Fruit fly (Drosophila melanogaster) whole organism, embryonic: ENCODE measurements around the gene Jhbp11.

ENCODE experiments used
- CG10209 ChIP-seq: fragments of 200-800 bp; sonication (Bioruptor generic); optimal IDR thresholded peaks from 3 replicates; lab custom pipeline; 2017; ENCODE audit warnings: missing biosample characterization, mild to moderate bottlenecking, missing genetic modification characterization, missing genetic modification reagents
- CG13775 ChIP-seq: fragments of 200-800 bp; sonication (Bioruptor generic); optimal IDR thresholded peaks from 3 replicates; lab custom pipeline; 2017; ENCODE audit warnings: missing biosample characterization, mild to moderate bottlenecking, missing genetic modification characterization
- CG1603 ChIP-seq: fragments of 200-800 bp; sonication (Bioruptor generic); optimal IDR thresholded peaks from 2 replicates; lab custom pipeline; 2019; ENCODE audit warnings: missing biosample characterization, mild to moderate bottlenecking, missing genetic modification characterization, moderate library complexity
- CG18262 ChIP-seq: fragments of 200-800 bp; optimal IDR thresholded peaks from 3 replicates; lab custom pipeline; 2019; ENCODE audit warnings: missing biosample characterization, mild to moderate bottlenecking, missing genetic modification characterization, moderate library complexity
- CG2712 ChIP-seq: fragments of 200-800 bp; optimal IDR thresholded peaks from 3 replicates; lab custom pipeline; 2019; ENCODE audit warnings: missing biosample characterization, mild to moderate bottlenecking, missing genetic modification characterization, moderate library complexity
- CG30403 ChIP-seq: fragments of 200-800 bp; sonication (Bioruptor generic); optimal IDR thresholded peaks from 3 replicates; lab custom pipeline; 2016; ENCODE audit warnings: missing biosample characterization, missing genetic modification characterization
- CG30431 ChIP-seq: fragments of 200-800 bp; sonication (Bioruptor generic); optimal IDR thresholded peaks from 2 replicates; lab custom pipeline; 2017; ENCODE audit warnings: missing biosample characterization, missing genetic modification characterization
- CG33557 ChIP-seq: fragments of 200-800 bp; sonication (Bioruptor generic); optimal IDR thresholded peaks from 2 replicates; lab custom pipeline; 2019; ENCODE audit warnings: missing biosample characterization, mild to moderate bottlenecking, missing genetic modification characterization, moderate library complexity
- CG42726 ChIP-seq: fragments of 200-800 bp; sonication (Bioruptor generic); IDR thresholded peaks from 2 replicates; pipeline ENCODE4 v1.3.6; 2022; ENCODE audit warnings: missing biosample characterization, missing genetic modification characterization; ENCODE audit not compliant: partially characterized antibody
- CG7271 ChIP-seq: fragments of 200-800 bp; sonication (Bioruptor generic); optimal IDR thresholded peaks from 2 replicates; lab custom pipeline; 2018; ENCODE audit warnings: missing biosample characterization, mild to moderate bottlenecking, missing genetic modification characterization, moderate library complexity
- CG7556 ChIP-seq: fragments of 200-800 bp; sonication (Bioruptor generic); optimal IDR thresholded peaks from 2 replicates; lab custom pipeline; 2017; ENCODE audit warnings: missing biosample characterization, mild to moderate bottlenecking, missing genetic modification characterization
- CG8359 ChIP-seq: fragments of 200-800 bp; sonication (Bioruptor generic); optimal IDR thresholded peaks from 2 replicates; lab custom pipeline; 2017; ENCODE audit warnings: missing biosample characterization, mild to moderate bottlenecking, missing genetic modification characterization, borderline replicate concordance
- CG8924 ChIP-seq: fragments of 200-800 bp; optimal IDR thresholded peaks from 3 replicates; lab custom pipeline; 2019; ENCODE audit warnings: missing biosample characterization, mild to moderate bottlenecking, missing genetic modification characterization, moderate library complexity
- HHEX ChIP-seq: fragments of 200-800 bp; sonication (Bioruptor generic); optimal IDR thresholded peaks from 3 replicates; lab custom pipeline; 2017; ENCODE audit warnings: missing biosample characterization, mild to moderate bottlenecking, missing genetic modification characterization, missing genetic modification reagents
- Hsf ChIP-seq: fragments of 200-800 bp; sonication (Bioruptor generic); optimal IDR thresholded peaks from 3 replicates; lab custom pipeline; 2016; ENCODE audit warnings: missing biosample characterization, missing genetic modification characterization
- Max ChIP-seq: fragments of 200-800 bp; sonication (Bioruptor generic); optimal IDR thresholded peaks from 2 replicates; lab custom pipeline; 2016; ENCODE audit warnings: missing biosample characterization, mild to moderate bottlenecking, missing genetic modification characterization
- NC2β ChIP-seq: fragments of 200-800 bp; sonication (Bioruptor generic); optimal IDR thresholded peaks from 2 replicates; lab custom pipeline; 2016; ENCODE audit warnings: missing biosample characterization, missing genetic modification characterization
- NK7.1 ChIP-seq: fragments of 200-800 bp; sonication (Bioruptor generic); optimal IDR thresholded peaks from 3 replicates; lab custom pipeline; 2016; ENCODE audit warnings: missing biosample characterization, missing genetic modification characterization
- Nf-YB ChIP-seq: fragments of 200-800 bp; sonication (Bioruptor generic); optimal IDR thresholded peaks from 3 replicates; lab custom pipeline; 2019; ENCODE audit warnings: missing biosample characterization, mild to moderate bottlenecking, missing genetic modification characterization, moderate library complexity
- Nf-YC ChIP-seq: fragments of 200-800 bp; optimal IDR thresholded peaks from 3 replicates; lab custom pipeline; 2019; ENCODE audit warnings: missing biosample characterization, mild to moderate bottlenecking, missing genetic modification characterization, moderate library complexity
- Opbp ChIP-seq: fragments of 200-800 bp; sonication (Bioruptor generic); IDR thresholded peaks from 3 replicates; pipeline ENCODE4 v1.3.6; 2022; ENCODE audit warnings: missing biosample characterization, missing genetic modification characterization; ENCODE audit not compliant: partially characterized antibody
- Sox100B ChIP-seq: fragments of 200-800 bp; sonication (Bioruptor generic); optimal IDR thresholded peaks from 3 replicates; lab custom pipeline; 2018; ENCODE audit warnings: missing biosample characterization, mild to moderate bottlenecking, missing genetic modification characterization
- Trl ChIP-seq, 3 experiments: fragments of >200 bp in 2 of 3; fragments of 200-800 bp in 1 of 3; sonication (Bioruptor generic) in 1 of 3; optimal IDR thresholded peaks; 2 replicates in 1 of 3; 3 replicates in 2 of 3; lab custom pipeline; 2016 to 2017; ENCODE audit warnings: missing biosample characterization in 1 of 3, missing genetic modification characterization in 1 of 3
- Usf ChIP-seq: fragments of 200-800 bp; sonication (Bioruptor generic); optimal IDR thresholded peaks from 2 replicates; lab custom pipeline; 2017; ENCODE audit warnings: missing genotype, missing biosample characterization, missing genetic modification characterization
- YL-1 ChIP-seq: fragments of 200-800 bp; sonication (Bioruptor generic); optimal IDR thresholded peaks from 3 replicates; lab custom pipeline; 2017; ENCODE audit warnings: missing biosample characterization, mild to moderate bottlenecking, missing genetic modification characterization
- ash1 ChIP-seq: fragments of 200-800 bp; sonication (Bioruptor generic); optimal IDR thresholded peaks from 2 replicates; lab custom pipeline; 2018; ENCODE audit warnings: missing biosample characterization, mild to moderate bottlenecking, missing genetic modification characterization
- az2 ChIP-seq: fragments of 200-800 bp; sonication (Bioruptor generic); optimal IDR thresholded peaks from 3 replicates; lab custom pipeline; 2016; ENCODE audit warnings: missing biosample characterization, missing genetic modification characterization
- bab2 ChIP-seq: fragments of 200-800 bp; sonication (Bioruptor generic); optimal IDR thresholded peaks from 2 replicates; lab custom pipeline; 2016; ENCODE audit warnings: missing biosample characterization, missing genetic modification characterization
- bsh ChIP-seq, 2 experiments: fragments of 200-800 bp; sonication (Bioruptor generic); optimal IDR thresholded peaks; 2 replicates each; lab custom pipeline; 2017 to 2018; ENCODE audit warnings: mild to moderate bottlenecking in 2 of 2, missing biosample characterization in 2 of 2, missing genetic modification characterization in 2 of 2, moderate library complexity in 1 of 2
- cg ChIP-seq: fragments of 200-800 bp; sonication (Bioruptor generic); optimal IDR thresholded peaks from 3 replicates; lab custom pipeline; 2019; ENCODE audit warnings: missing biosample characterization, mild to moderate bottlenecking, missing genetic modification characterization, moderate library complexity
- dmrt11E ChIP-seq: fragments of 200-800 bp; sonication (Bioruptor generic); optimal IDR thresholded peaks from 3 replicates; lab custom pipeline; 2018; ENCODE audit warnings: missing biosample characterization, mild to moderate bottlenecking, missing genetic modification characterization, moderate library complexity
- dpn ChIP-seq, 2 experiments: fragments of 200-800 bp; sonication (Bioruptor generic); optimal IDR thresholded peaks; 3 replicates each; lab custom pipeline; 2016; ENCODE audit warnings: missing biosample characterization in 2 of 2, missing genetic modification characterization in 2 of 2
- ems ChIP-seq: fragments of 200-800 bp; sonication (Bioruptor generic); optimal IDR thresholded peaks from 3 replicates; lab custom pipeline; 2016; ENCODE audit warnings: missing biosample characterization, missing genetic modification characterization
- ftz-f1 ChIP-seq: fragments of 200-800 bp; sonication (Bioruptor generic); optimal IDR thresholded peaks from 2 replicates; lab custom pipeline; 2016; ENCODE audit warnings: missing biosample characterization, missing genetic modification characterization
- gem ChIP-seq: fragments of 200-800 bp; sonication (Bioruptor generic); optimal IDR thresholded peaks from 2 replicates; lab custom pipeline; 2019; ENCODE audit warnings: missing biosample characterization, mild to moderate bottlenecking, missing genetic modification characterization, moderate library complexity
- ind ChIP-seq: fragments of 200-800 bp; sonication (Bioruptor generic); optimal IDR thresholded peaks from 3 replicates; lab custom pipeline; 2016; ENCODE audit warnings: missing biosample characterization, missing genetic modification characterization
- inv ChIP-seq: fragments of 200-800 bp; sonication (Bioruptor generic); IDR thresholded peaks from 2 replicates; pipeline ENCODE4 v1.3.6; 2022; ENCODE audit warnings: missing biosample characterization, missing genetic modification characterization; ENCODE audit not compliant: partially characterized antibody
- lab ChIP-seq: fragments of 200-800 bp; sonication (Bioruptor generic); optimal IDR thresholded peaks from 3 replicates; lab custom pipeline; 2017; ENCODE audit warnings: missing biosample characterization, missing genetic modification characterization, mild to moderate bottlenecking, moderate library complexity, missing genetic modification reagents
- lilli ChIP-seq: fragments of 200-800 bp; sonication (Bioruptor generic); optimal IDR thresholded peaks from 3 replicates; lab custom pipeline; 2016; ENCODE audit warnings: missing biosample characterization, missing genetic modification characterization
- luna ChIP-seq: fragments of 200-800 bp; sonication (Bioruptor generic); optimal IDR thresholded peaks from 2 replicates; lab custom pipeline; 2016; ENCODE audit warnings: missing biosample characterization, missing genetic modification characterization
- onecut ChIP-seq: fragments of 200-800 bp; sonication (Bioruptor generic); IDR thresholded peaks from 2 replicates; pipeline ENCODE4 v1.3.6; 2022; ENCODE audit warnings: missing biosample characterization, missing genetic modification characterization
- scrt ChIP-seq: fragments of 200-800 bp; sonication (Bioruptor generic); optimal IDR thresholded peaks from 2 replicates; lab custom pipeline; 2018; ENCODE audit warnings: missing biosample characterization, mild to moderate bottlenecking, missing genetic modification characterization, moderate library complexity
- sug ChIP-seq: fragments of 200-800 bp; optimal IDR thresholded peaks from 2 replicates; lab custom pipeline; 2019; ENCODE audit warnings: missing biosample characterization, mild to moderate bottlenecking, missing genetic modification characterization, moderate library complexity
- tll ChIP-seq, 2 experiments: fragments of 200-800 bp in 1 of 2; fragments of >200 bp in 1 of 2; sonication (Bioruptor generic) in 1 of 2; optimal IDR thresholded peaks; 2 replicates each; lab custom pipeline; 2017 to 2019; ENCODE audit warnings: missing biosample characterization in 2 of 2, missing genetic modification characterization in 2 of 2, mild to moderate bottlenecking in 1 of 2, moderate library complexity in 1 of 2
- unpg ChIP-seq: fragments of 200-800 bp; sonication (Bioruptor generic); optimal IDR thresholded peaks from 3 replicates; lab custom pipeline; 2018; ENCODE audit warnings: missing biosample characterization, mild to moderate bottlenecking, missing genetic modification characterization, moderate library complexity
- zen2 ChIP-seq: fragments of 200-800 bp; sonication (Bioruptor generic); IDR thresholded peaks from 3 replicates; pipeline ENCODE4 v1.3.6; 2022; ENCODE audit warnings: missing biosample characterization, missing genetic modification characterization; ENCODE audit not compliant: partially characterized antibody

Jhbp11 gene

DNA sequence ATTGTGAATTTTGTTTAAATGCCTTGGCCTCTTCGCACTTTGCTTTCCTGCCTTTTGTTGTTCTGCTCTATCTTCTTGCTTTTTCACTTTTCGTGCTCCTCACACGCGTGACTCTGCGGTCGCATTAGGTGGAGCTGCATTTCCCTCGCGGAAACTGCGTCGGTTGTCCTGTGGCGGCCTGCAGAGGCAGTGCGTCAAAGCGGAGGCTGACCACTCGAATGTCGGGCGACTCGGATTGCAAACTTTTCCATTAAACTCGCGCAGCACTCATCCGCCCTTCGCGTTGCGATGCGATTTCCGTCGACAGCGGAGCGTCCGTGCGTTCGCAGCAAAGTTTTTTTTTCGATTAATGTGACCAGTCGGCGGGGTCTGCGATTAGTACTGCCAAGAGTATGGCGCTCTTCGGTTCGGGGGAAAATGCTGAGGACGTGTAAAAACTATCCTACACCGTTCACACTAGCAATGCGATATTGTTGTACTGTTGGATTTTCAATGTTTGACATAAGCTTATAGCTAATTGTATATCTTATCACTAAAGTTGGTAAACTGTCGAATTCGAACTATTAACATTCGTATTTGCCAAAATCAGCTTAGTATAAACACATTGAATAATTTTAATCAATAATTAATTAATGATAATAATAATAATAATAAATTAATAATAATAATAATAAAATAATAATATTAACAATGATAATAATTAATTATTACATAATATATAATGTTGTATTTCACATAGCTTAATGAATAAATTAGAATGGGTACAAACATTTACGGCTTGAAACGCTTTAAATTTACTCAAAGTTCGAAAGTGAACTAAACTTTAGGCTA lies 49.9 kb downstream of the Jhbp11 start, which contains the start of gene CG6051 (continued):
- TF ChIP-seq dmrt11E (tag; lab: Kevin White, UChicago): peak; percentile 51
- TF ChIP-seq gem (tag; lab: Kevin White, UChicago): peak; percentile 77
- peak; percentile 41 for TF ChIP-seq ftz-f1 (GFP tag; lab: Kevin White, UChicago)
- TF ChIP-seq az2 (GFP tag; lab: Kevin White, UChicago): peak; percentile 51
- TF ChIP-seq CG1603 (tag; lab: Kevin White, UChicago): peak; percentile 80
- no peak for TF ChIP-seq Trl (optimal IDR thresholded peaks at IDR 0.05; lab: Kevin White, UChicago)
- peak; percentile 42 for TF ChIP-seq Trl (GFP tag; optimal IDR thresholded peaks at IDR 0.05; lab: Kevin White, UChicago)
- TF ChIP-seq lab (GFP tag; lab: Kevin White, UChicago): peak; percentile 74
- peak; percentile 41 to 43 for TF ChIP-seq dpn (GFP tag; optimal IDR thresholded peaks at IDR 0.05; lab: Kevin White, UChicago)
- TF ChIP-seq NK7.1 (GFP tag; lab: Kevin White, UChicago): peak; percentile 25
- no peak for TF ChIP-seq luna (GFP tag; lab: Kevin White, UChicago)
- peak; percentile 14 for TF ChIP-seq CG7271 (tag; lab: Kevin White, UChicago)
- TF ChIP-seq HHEX: peak; percentile 65
- peak; percentile 59 for TF ChIP-seq CG18262
- TF ChIP-seq CG30431 (GFP tag; lab: Kevin White, UChicago): peak; percentile 31
- peak; percentile 12 for TF ChIP-seq CG8359
- no peak for TF ChIP-seq inv (GFP tag; lab: Robert Waterston, UW)
- peak; percentile 46 for TF ChIP-seq sug (tag; lab: Kevin White, UChicago)
- peak; percentile 55 for TF ChIP-seq ems
- TF ChIP-seq tll (GFP tag; optimal IDR thresholded peaks at IDR 0.05; lab: Kevin White, UChicago): peak in 1 of 2 experiments; percentile 70
- no peak for TF ChIP-seq CG42726 (GFP tag; lab: Robert Waterston, UW)
- no peak for TF ChIP-seq ash1 (GFP tag; lab: Kevin White, UChicago)
- peak; percentile 62 for TF ChIP-seq Nf-YC (tag; lab: Kevin White, UChicago)
- TF ChIP-seq Hsf (GFP tag; lab: Kevin White, UChicago): peak; percentile 56
- peak; percentile 45 for TF ChIP-seq Max (GFP tag; lab: Kevin White, UChicago)
- peak; percentile 71 for TF ChIP-seq ind (GFP tag; lab: Kevin White, UChicago)
- peak; percentile 57 for TF ChIP-seq cg (GFP tag; lab: Kevin White, UChicago)
- peak in 1 of 2 experiments; percentile 47 for TF ChIP-seq bsh (GFP tag; optimal IDR thresholded peaks at IDR 0.05; lab: Kevin White, UChicago)
- TF ChIP-seq lilli (GFP tag; lab: Kevin White, UChicago): peak; percentile 29
- TF ChIP-seq zen2 (GFP tag; lab: Robert Waterston, UW): no peak
- no peak for TF ChIP-seq Nf-YB
- TF ChIP-seq CG13775 (GFP tag; lab: Kevin White, UChicago): peak; percentile 49
- peak; percentile 10 for TF ChIP-seq CG33557 (GFP tag; lab: Kevin White, UChicago)
- peak; percentile 66 for TF ChIP-seq NC2β (GFP tag; lab: Kevin White, UChicago)
- TF ChIP-seq YL-1: peak; percentile 52
- peak; percentile 51 for TF ChIP-seq CG10209 (GFP tag; lab: Kevin White, UChicago)
- no peak for TF ChIP-seq Opbp
- TF ChIP-seq Sox100B (GFP tag; lab: Kevin White, UChicago): peak; percentile 13
- peak; percentile 44; the same call in 1 of the 2 replicates for TF ChIP-seq onecut (GFP tag; lab: Robert Waterston, UW)
- TF ChIP-seq CG30403 (GFP tag; lab: Kevin White, UChicago): peak; percentile 58
- TF ChIP-seq CG2712 (tag; lab: Kevin White, UChicago): peak; percentile 73
- peak; percentile 48 for TF ChIP-seq bab2
- TF ChIP-seq Usf (GFP tag; lab: Kevin White, UChicago): no peak
- peak; percentile 33 for TF ChIP-seq CG7556 (GFP tag; lab: Kevin White, UChicago)
- TF ChIP-seq scrt (GFP tag; lab: Kevin White, UChicago): peak; percentile 5
- TF ChIP-seq CG8924 (tag; lab: Kevin White, UChicago): peak; percentile 71
- TF ChIP-seq unpg (GFP tag; lab: Kevin White, UChicago): peak; percentile 51
